Fruit fly (Drosophila melanogaster) whole organism, prepupa: ENCODE data around the gene PKD.

Source experiments
- CG11294 ChIP-seq: fragments of 200-800 bp; sonication (Bioruptor generic); IDR thresholded peaks from 2 replicates; pipeline ENCODE4 v1.3.6; 2022; ENCODE audit warnings: missing biosample characterization, missing genetic modification characterization
- Ets96B ChIP-seq: fragments of 200-800 bp; optimal IDR thresholded peaks from 2 replicates; lab custom pipeline; 2019; ENCODE audit warnings: missing biosample characterization, mild to moderate bottlenecking, missing genetic modification characterization, moderate library complexity
- Lpt ChIP-seq: fragments of 200-800 bp; sonication (Bioruptor generic); optimal IDR thresholded peaks from 3 replicates; lab custom pipeline; 2016; ENCODE audit warnings: missing biosample characterization, missing genetic modification characterization
- acj6 ChIP-seq: fragments of 200-800 bp; sonication (Bioruptor generic); optimal IDR thresholded peaks from 3 replicates; lab custom pipeline; 2016; ENCODE audit warnings: missing biosample characterization, missing genetic modification characterization
- fkh ChIP-seq: fragments of 200-800 bp; sonication (Bioruptor generic); optimal IDR thresholded peaks from 3 replicates; lab custom pipeline; 2017; ENCODE audit warnings: missing biosample characterization, mild to moderate bottlenecking, missing genetic modification characterization, moderate library complexity
- lz ChIP-seq: fragments of 200-800 bp; sonication (Bioruptor generic); optimal IDR thresholded peaks from 3 replicates; lab custom pipeline; 2016; ENCODE audit warnings: missing biosample characterization, missing genetic modification characterization
- spab ChIP-seq: fragments of 200-800 bp; sonication (Bioruptor generic); optimal IDR thresholded peaks from 2 replicates; lab custom pipeline; 2017; ENCODE audit warnings: missing biosample characterization, mild to moderate bottlenecking, missing genetic modification characterization, missing genetic modification reagents

DNA sequence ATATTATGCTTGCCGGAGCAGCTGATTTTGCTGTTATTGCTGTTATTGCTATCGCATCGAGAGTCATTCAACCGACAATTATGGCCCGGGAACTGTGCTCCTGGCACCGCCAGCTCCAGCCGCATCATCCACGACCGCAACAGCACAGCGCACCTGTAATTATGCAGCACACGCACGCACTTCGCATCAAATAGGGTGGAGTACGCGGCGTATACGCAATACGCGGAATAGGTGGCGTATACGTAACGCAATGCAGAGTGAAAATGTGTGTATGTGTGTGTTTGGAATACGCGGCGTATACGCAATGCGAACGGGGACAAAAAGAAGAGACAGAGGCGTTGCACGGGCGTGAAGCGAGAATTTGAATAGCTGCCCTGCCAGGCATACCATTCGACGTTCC, 41.6 kb upstream of the PKD start:
- TF ChIP-seq lz (GFP tag; lab: Kevin White, UChicago): no peak
- no peak for TF ChIP-seq CG11294
- TF ChIP-seq Ets96B (tag; lab: Kevin White, UChicago): no peak
- no peak for TF ChIP-seq Lpt
- no peak for TF ChIP-seq acj6
- no peak for TF ChIP-seq fkh (GFP tag; lab: Kevin White, UChicago)
- TF ChIP-seq spab: no peak
